Worm (Caenorhabditis elegans) whole organism, midembryonic: Measurements from ENCODE around the gene F09E10.1.

Source experiments
- T22C8.4 ChIP-seq: fragments of 200-800 bp; sonication (Bioruptor generic); IDR thresholded peaks from 2 replicates; pipeline ENCODE4 v1.3.6; 2022; ENCODE audit warnings: missing genetic modification characterization, missing compliant biosample characterization
- flt-1 ChIP-seq: fragments of 200-800 bp; sonication (Bioruptor generic); IDR thresholded peaks from 2 replicates; pipeline ENCODE4 v1.3.6; 2022; ENCODE audit warnings: missing genetic modification characterization, missing compliant biosample characterization
- med-1 ChIP-seq: sonication (generic microtip); optimal IDR thresholded peaks from 2 replicates; lab custom pipeline; 2017; ENCODE audit warnings: missing genetic modification characterization, mild to moderate bottlenecking, missing compliant biosample characterization, antibody characterized with exemption, missing genetic modification reagents; ENCODE audit not compliant: insufficient read depth
- tab-1 ChIP-seq: fragments of 200-800 bp; sonication (Bioruptor generic); IDR thresholded peaks from 2 replicates; pipeline ENCODE4 v1.3.6; 2022; ENCODE audit warnings: missing genetic modification characterization, missing compliant biosample characterization

ce11 chrX:1504529-1505080, 2.0 kb downstream of the F09E10.1 start:
- TF ChIP-seq flt-1 (no peak), T22C8.4 (GFP tag; lab: Robert Waterston, UW) (no peak), med-1 (GFP tag; lab: Kevin White, UChicago) (no peak), tab-1 (no peak)
